Worm (Caenorhabditis elegans) whole organism, L2 larva: ENCODE measurements around the gene T08D10.4.

Experiments
- C34F6.9 ChIP-seq: fragments of 150-350 bp; optimal IDR thresholded peaks from 2 replicates; lab custom pipeline; 2014; ENCODE audit warnings: missing biosample characterization, missing genetic modification characterization
- F13H6.1 ChIP-seq: sonication (generic microtip); optimal IDR thresholded peaks from 2 replicates; lab custom pipeline; 2016; ENCODE audit warnings: missing genetic modification characterization, missing compliant biosample characterization
- R02D3.7 ChIP-seq: fragments of 150-350 bp; optimal IDR thresholded peaks from 2 replicates; lab custom pipeline; 2014; ENCODE audit warnings: missing biosample characterization, missing genetic modification characterization
- ZK546.5 ChIP-seq: sonication (generic microtip); optimal IDR thresholded peaks from 2 replicates; lab custom pipeline; 2017; ENCODE audit warnings: missing biosample characterization, missing genetic modification characterization
- aly-2 ChIP-seq: fragments of 150-350 bp; optimal IDR thresholded peaks from 2 replicates; lab custom pipeline; 2014; ENCODE audit warnings: missing biosample characterization, missing genetic modification characterization
- ama-1 ChIP-seq: fragments of 150-350 bp; optimal IDR thresholded peaks from 2 replicates; lab custom pipeline; 2018; ENCODE audit warnings: inconsistent platforms
- blmp-1 ChIP-seq: sonication (generic microtip); optimal IDR thresholded peaks from 2 replicates; lab custom pipeline; 2017; ENCODE audit warnings: missing genetic modification characterization, mild to moderate bottlenecking, missing compliant biosample characterization, antibody characterized with exemption, moderate library complexity; ENCODE audit not compliant: insufficient read depth
- ceh-16 ChIP-seq: fragments of 150-350 bp; optimal IDR thresholded peaks from 2 replicates; lab custom pipeline; 2014; ENCODE audit warnings: missing biosample characterization, missing genetic modification characterization
- crh-2 ChIP-seq: sonication (generic microtip); optimal IDR thresholded peaks from 2 replicates; lab custom pipeline; 2017; ENCODE audit warnings: missing biosample characterization, missing genetic modification characterization
- dmd-4 ChIP-seq: sonication (generic microtip); optimal IDR thresholded peaks from 2 replicates; lab custom pipeline; 2017; ENCODE audit warnings: missing biosample characterization, missing genetic modification characterization
- egl-27 ChIP-seq: sonication (generic microtip); optimal IDR thresholded peaks from 3 replicates; lab custom pipeline; 2017; ENCODE audit warnings: missing biosample characterization, missing genetic modification reagents, missing genetic modification characterization
- elt-1 ChIP-seq: fragments of 150-350 bp; optimal IDR thresholded peaks from 2 replicates; lab custom pipeline; 2014; ENCODE audit warnings: missing biosample characterization, missing genetic modification characterization
- gmeb-1 ChIP-seq: fragments of 150-350 bp; optimal IDR thresholded peaks from 2 replicates; lab custom pipeline; 2014; ENCODE audit warnings: missing biosample characterization, missing genetic modification characterization
- lin-11 ChIP-seq: fragments of 150-350 bp; sonication (generic microtip); optimal IDR thresholded peaks from 2 replicates; lab custom pipeline; 2014; ENCODE audit warnings: missing biosample characterization, missing genetic modification characterization, inconsistent platforms, mixed read lengths
- lin-13 ChIP-seq: fragments of 150-350 bp; optimal IDR thresholded peaks from 2 replicates; lab custom pipeline; 2014; ENCODE audit warnings: missing biosample characterization, missing genetic modification reagents, missing genetic modification characterization
- lin-39 ChIP-seq: fragments of 150-350 bp; optimal IDR thresholded peaks from 2 replicates; lab custom pipeline; 2014; ENCODE audit warnings: missing biosample characterization, missing genetic modification reagents, missing genetic modification characterization
- lsy-2 ChIP-seq, 2 experiments: fragments of 150-350 bp in 1 of 2; sonication (generic microtip) in 1 of 2; optimal IDR thresholded peaks; 2 replicates each; lab custom pipeline; 2014 to 2017; ENCODE audit warnings: missing biosample characterization in 2 of 2, missing genetic modification characterization in 2 of 2
- mab-5 ChIP-seq: fragments of 150-350 bp; optimal IDR thresholded peaks from 2 replicates; lab custom pipeline; 2014; ENCODE audit warnings: missing biosample characterization, missing genetic modification characterization
- mbf-1 ChIP-seq: sonication (generic microtip); optimal IDR thresholded peaks from 2 replicates; lab custom pipeline; 2017; ENCODE audit warnings: missing biosample characterization, missing genetic modification characterization
- mdl-1 ChIP-seq, 2 experiments: fragments of 150-350 bp in 1 of 2; sonication (generic microtip) in 1 of 2; optimal IDR thresholded peaks; 2 replicates each; lab custom pipeline; 2017; ENCODE audit warnings: missing biosample characterization in 2 of 2, missing genetic modification characterization in 2 of 2
- nhr-10 ChIP-seq: sonication (generic microtip); optimal IDR thresholded peaks from 2 replicates; lab custom pipeline; 2017; ENCODE audit warnings: missing biosample characterization, missing genetic modification characterization
- nhr-11 ChIP-seq: fragments of 150-350 bp; optimal IDR thresholded peaks from 2 replicates; lab custom pipeline; 2014; ENCODE audit warnings: missing biosample characterization, missing genetic modification characterization
- nhr-12 ChIP-seq: fragments of 150-350 bp; optimal IDR thresholded peaks from 2 replicates; lab custom pipeline; 2014; ENCODE audit warnings: missing biosample characterization, missing genetic modification characterization
- nhr-237 ChIP-seq: fragments of 150-350 bp; optimal IDR thresholded peaks from 2 replicates; lab custom pipeline; 2014; ENCODE audit warnings: missing biosample characterization, missing genetic modification characterization
- nhr-25 ChIP-seq: fragments of 150-350 bp; sonication (generic microtip); optimal IDR thresholded peaks from 3 replicates; lab custom pipeline; 2014; ENCODE audit warnings: missing biosample characterization, missing genetic modification characterization
- nhr-6 ChIP-seq: fragments of 150-350 bp; optimal IDR thresholded peaks from 2 replicates; lab custom pipeline; 2014; ENCODE audit warnings: missing biosample characterization, missing genetic modification characterization
- nhr-77 ChIP-seq: fragments of 150-350 bp; optimal IDR thresholded peaks from 2 replicates; lab custom pipeline; 2014; ENCODE audit warnings: missing biosample characterization, missing genetic modification characterization
- peb-1 ChIP-seq: fragments of 150-350 bp; optimal IDR thresholded peaks from 2 replicates; lab custom pipeline; 2014; ENCODE audit warnings: missing biosample characterization, missing genetic modification characterization
- sem-4 ChIP-seq: fragments of 150-350 bp; optimal IDR thresholded peaks from 2 replicates; lab custom pipeline; 2014; ENCODE audit warnings: missing biosample characterization, missing genetic modification reagents, missing genetic modification characterization
- skn-1 ChIP-seq: sonication (generic microtip); optimal IDR thresholded peaks from 2 replicates; lab custom pipeline; 2017; ENCODE audit warnings: missing biosample characterization, missing genetic modification characterization
- sma-3 ChIP-seq: sonication (generic microtip); optimal IDR thresholded peaks from 2 replicates; lab custom pipeline; 2016; ENCODE audit warnings: missing genetic modification reagents, missing genetic modification characterization, missing compliant biosample characterization
- sma-9 ChIP-seq, 2 experiments: fragments of 150-350 bp in 1 of 2; sonication (generic microtip) in 1 of 2; optimal IDR thresholded peaks; 2 replicates each; lab custom pipeline; 2014 to 2016; ENCODE audit warnings: missing genetic modification characterization in 2 of 2, mild to moderate bottlenecking in 1 of 2, missing biosample characterization in 1 of 2, missing compliant biosample characterization in 1 of 2, missing genetic modification reagents in 1 of 2, moderate library complexity in 1 of 2
- unc-39 ChIP-seq: fragments of 150-350 bp; optimal IDR thresholded peaks from 2 replicates; lab custom pipeline; 2014; ENCODE audit warnings: missing biosample characterization, missing genetic modification characterization
- unc-55 ChIP-seq: fragments of 150-350 bp; sonication (generic microtip); optimal IDR thresholded peaks from 3 replicates; lab custom pipeline; 2014; ENCODE audit warnings: missing biosample characterization, missing genetic modification reagents, missing genetic modification characterization
- unc-62 ChIP-seq: fragments of 150-350 bp; optimal IDR thresholded peaks from 2 replicates; lab custom pipeline; 2014; ENCODE audit warnings: missing biosample characterization, missing genetic modification reagents, missing genetic modification characterization
- zag-1 ChIP-seq: fragments of 150-350 bp; optimal IDR thresholded peaks from 2 replicates; lab custom pipeline; 2014; ENCODE audit warnings: missing biosample characterization, missing genetic modification characterization
- ztf-1 ChIP-seq: fragments of 200-800 bp; sonication (Bioruptor generic); conservative IDR thresholded peaks from 2 replicates; pipeline ENCODE4 v1.3.6; 2022; ENCODE audit warnings: missing genetic modification characterization, missing compliant biosample characterization
- ztf-11 ChIP-seq: sonication (generic microtip); optimal IDR thresholded peaks from 2 replicates; lab custom pipeline; 2017; ENCODE audit warnings: missing biosample characterization, missing genetic modification characterization
- ztf-4 ChIP-seq: fragments of 150-350 bp; optimal IDR thresholded peaks from 2 replicates; lab custom pipeline; 2014; ENCODE audit warnings: missing biosample characterization, missing genetic modification characterization

Gene T08D10.4

ce11 chrX:11955125-11955524 is 2.0 kb upstream of the T08D10.4 start, which contains the start of gene T08D10.3:
T08D10.3 (plus strand) TSS chrX:11955425.
- no peak for TF ChIP-seq ztf-1 (GFP tag; lab: Robert Waterston, UW)
- TF ChIP-seq nhr-25 (tag; lab: Kevin White, UChicago), result no peak
- no peak for TF ChIP-seq nhr-10 (tag; lab: Kevin White, UChicago)
- no peak for TF ChIP-seq mbf-1
- no peak for TF ChIP-seq nhr-12 (tag; lab: Kevin White, UChicago)
- TF ChIP-seq C34F6.9 (tag; lab: Kevin White, UChicago), result no peak
- TF ChIP-seq peb-1, result no peak
- TF ChIP-seq sma-3 (GFP tag; lab: Kevin White, UChicago), result no peak
- no peak for TF ChIP-seq lsy-2 (tag; optimal IDR thresholded peaks at IDR 0.05; lab: Kevin White, UChicago)
- TF ChIP-seq dmd-4 (tag; lab: Kevin White, UChicago), result no peak
- TF ChIP-seq lin-39 (tag; lab: Kevin White, UChicago), result no peak
- no peak for TF ChIP-seq ztf-11 (tag; lab: Kevin White, UChicago)
- no peak for TF ChIP-seq unc-39 (tag; lab: Kevin White, UChicago)
- no peak for TF ChIP-seq mab-5 (tag; lab: Kevin White, UChicago)
- TF ChIP-seq lin-11, result no peak

ce11 chrX:11952129-11952528 is 1.0 kb downstream of the T08D10.4 start:
- TF ChIP-seq sem-4 (tag; lab: Kevin White, UChicago) (no peak), zag-1 (no peak), nhr-237 (tag; lab: Kevin White, UChicago) (no peak), dmd-4 (tag; lab: Kevin White, UChicago) (no peak), egl-27 (tag; lab: Kevin White, UChicago) (no peak), nhr-12 (tag; lab: Kevin White, UChicago) (no peak), lin-11 (no peak), sma-3 (GFP tag; lab: Kevin White, UChicago) (no peak), nhr-25 (tag; lab: Kevin White, UChicago) (no peak), R02D3.7 (tag; lab: Kevin White, UChicago) (no peak), skn-1 (tag; lab: Kevin White, UChicago) (no peak), elt-1 (no peak), lsy-2 (tag; optimal IDR thresholded peaks at IDR 0.05; lab: Kevin White, UChicago) (no peak)

- TF ChIP-seq F13H6.1 (tag; lab: Kevin White, UChicago), result peak; percentile 37
- peak; percentile 4 for TF ChIP-seq sma-3 (GFP tag; lab: Kevin White, UChicago)
- TF ChIP-seq ama-1 (lab: Kevin White, UChicago), result no peak
- peak; percentile 22 for TF ChIP-seq sem-4 (tag; lab: Kevin White, UChicago)
- TF ChIP-seq nhr-10 (tag; lab: Kevin White, UChicago), result no peak
- TF ChIP-seq elt-1, result no peak
- peak; percentile 31 for TF ChIP-seq C34F6.9 (tag; lab: Kevin White, UChicago)
- TF ChIP-seq lin-13 (GFP tag; lab: Kevin White, UChicago), result peak; percentile 2
- TF ChIP-seq crh-2 (tag; lab: Kevin White, UChicago), result no peak
- no peak for TF ChIP-seq ztf-4
- TF ChIP-seq ZK546.5, result no peak
- peak; percentile 47 for TF ChIP-seq sma-9 (GFP tag; optimal IDR thresholded peaks at IDR 0.05; lab: Kevin White, UChicago)
- no peak for TF ChIP-seq sma-9 (tag; optimal IDR thresholded peaks at IDR 0.05; lab: Kevin White, UChicago)
Measured at ce11 chrX:11948184-11948894, 4.8 kb downstream of the T08D10.4 start, which contains the start of gene lsd-1. lsd-1 (plus strand) TSS chrX:11948844.

- TF ChIP-seq sma-9 (GFP tag; optimal IDR thresholded peaks at IDR 0.05; lab: Kevin White, UChicago) (peak; percentile 53), sma-9 (tag; optimal IDR thresholded peaks at IDR 0.05; lab: Kevin White, UChicago) (no peak), unc-55 (peak; percentile 74), C34F6.9 (tag; lab: Kevin White, UChicago) (peak; percentile 64), sma-3 (GFP tag; lab: Kevin White, UChicago) (peak; percentile 25), nhr-6 (tag; lab: Kevin White, UChicago) (peak; percentile 12), sem-4 (tag; lab: Kevin White, UChicago) (no peak), nhr-11 (tag; lab: Kevin White, UChicago) (no peak), skn-1 (tag; lab: Kevin White, UChicago) (no peak), zag-1 (no peak), ztf-11 (tag; lab: Kevin White, UChicago) (no peak), nhr-12 (tag; lab: Kevin White, UChicago) (no peak), ceh-16 (tag; lab: Kevin White, UChicago) (peak; percentile 62), lsy-2 (tag; optimal IDR thresholded peaks at IDR 0.05; lab: Kevin White, UChicago) (peak in 1 of 2 experiments; percentile 66), mdl-1 (tag; optimal IDR thresholded peaks at IDR 0.05; lab: Kevin White, UChicago) (no peak), lin-11 (peak; percentile 61), R02D3.7 (tag; lab: Kevin White, UChicago) (no peak), nhr-77 (tag; lab: Kevin White, UChicago) (no peak), blmp-1 (no peak), elt-1 (no peak), ZK546.5 (no peak), nhr-25 (tag; lab: Kevin White, UChicago) (peak; percentile 34), dmd-4 (tag; lab: Kevin White, UChicago) (no peak), nhr-237 (tag; lab: Kevin White, UChicago) (no peak), ama-1 (lab: Kevin White, UChicago) (no peak), ztf-1 (GFP tag; lab: Robert Waterston, UW) (no peak), lin-39 (tag; lab: Kevin White, UChicago) (no peak), lin-13 (GFP tag; lab: Kevin White, UChicago) (peak; percentile 58), egl-27 (tag; lab: Kevin White, UChicago) (peak; percentile 7), aly-2 (tag; lab: Kevin White, UChicago) (no peak), unc-62 (GFP tag; lab: Kevin White, UChicago) (no peak), peb-1 (no peak), gmeb-1 (tag; lab: Kevin White, UChicago) (peak; percentile 15)
Measured at ce11 chrX:11946788-11947463, 6.2 kb downstream of the T08D10.4 start, which contains the start of gene nfya-1. nfya-1 (minus strand) TSS chrX:11946838.
